Worm (Caenorhabditis elegans): ENCODE data around the gene fbxa-56.

fbxa-56 gene

DNA sequence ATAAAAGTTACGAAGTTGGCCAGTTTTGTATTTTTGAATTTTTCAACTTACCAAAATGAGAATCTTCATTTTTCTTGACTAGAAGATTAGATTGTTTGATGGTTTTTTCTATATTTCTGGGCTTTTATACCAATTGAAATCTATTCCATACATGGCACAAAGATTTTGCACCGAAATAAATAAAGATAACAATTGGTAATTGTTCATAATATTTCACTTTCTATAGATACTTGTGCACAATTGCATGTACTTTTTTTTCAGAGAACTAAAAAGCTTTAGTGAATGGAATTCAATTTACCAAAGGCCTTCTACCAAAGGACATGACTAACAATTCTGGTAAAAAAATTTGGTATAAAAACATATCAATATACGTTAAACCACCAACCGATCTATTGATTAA lies 16.7 kb upstream of the fbxa-56 start, which contains the start of the genes T12B5.15 and T12B5.14:
T12B5.15 (minus strand) TSS at position 101 of the 400 bp plus-strand sequence.
T12B5.14 (plus strand) TSS at position 321 of the 400 bp plus-strand sequence.
- TF ChIP-seq pqm-1 (tag; optimal IDR thresholded peaks at IDR 0.05), result no peak
- no peak for TF ChIP-seq F49E8.2 (tag; optimal IDR thresholded peaks at IDR 0.05; ENCODE audit: borderline replicate concordance)
- TF ChIP-seq mdt-29 (GFP tag; IDR thresholded peaks at IDR 0.05), result no peak
- no peak for TF ChIP-seq dve-1 (tag; optimal IDR thresholded peaks at IDR 0.05; ENCODE audit: insufficient read depth)
- no peak for TF ChIP-seq nhr-6 (tag; optimal IDR thresholded peaks at IDR 0.05)
- TF ChIP-seq aly-2 (tag; optimal IDR thresholded peaks at IDR 0.05), result no peak
- no peak for TF ChIP-seq nhr-48 (tag; optimal IDR thresholded peaks at IDR 0.05)
- no peak for TF ChIP-seq tra-1 (GFP tag; IDR thresholded peaks at IDR 0.05)
- TF ChIP-seq D1046.2 (GFP tag; IDR thresholded peaks at IDR 0.05), result no peak
- TF ChIP-seq gei-8 (GFP tag; optimal IDR thresholded peaks at IDR 0.05), result no peak
- TF ChIP-seq jun-1 (tag; optimal IDR thresholded peaks at IDR 0.05), result no peak
- TF ChIP-seq F44E2.7 (GFP tag; IDR thresholded peaks at IDR 0.05), result no peak
- no peak for TF ChIP-seq lin-29 (GFP tag; IDR thresholded peaks at IDR 0.05)
- no peak for TF ChIP-seq Y105C5A.15 (GFP tag; IDR thresholded peaks at IDR 0.05)
- no peak for TF ChIP-seq madf-5 (GFP tag; IDR thresholded peaks at IDR 0.05)
- TF ChIP-seq hlh-11 (tag; optimal IDR thresholded peaks at IDR 0.05), result no peak
- no peak for TF ChIP-seq hlh-30 (tag; optimal IDR thresholded peaks at IDR 0.05; ENCODE audit: insufficient read depth)
- TF ChIP-seq F26F4.8 (GFP tag; conservative IDR thresholded peaks at IDR 0.05), result no peak
- no peak for TF ChIP-seq sdz-12 (GFP tag; optimal IDR thresholded peaks at IDR 0.05)
- TF ChIP-seq lin-39 (tag; optimal IDR thresholded peaks at IDR 0.05), result no peak

DNA sequence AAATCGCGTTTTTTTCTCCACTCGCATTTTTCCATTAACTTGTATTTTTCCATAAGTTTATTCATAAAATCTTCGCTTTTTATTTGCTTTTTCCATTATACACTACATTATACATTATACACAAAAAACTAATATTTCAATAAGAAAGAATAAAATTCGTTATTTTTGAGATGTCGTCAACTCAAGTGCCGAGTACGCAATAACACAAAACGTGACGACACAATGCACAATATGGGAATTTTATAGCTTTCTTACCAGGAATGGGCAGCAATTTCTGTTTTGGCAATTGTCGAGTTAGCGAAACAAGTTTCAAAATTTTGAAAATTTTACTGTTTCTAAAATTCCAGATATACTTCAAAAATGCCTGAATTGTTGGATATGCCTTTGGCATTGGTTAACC lies 14.3 kb upstream of the fbxa-56 start, which contains the start of gene fbxa-10:
fbxa-10 (plus strand) TSS at position 207 of the 400 bp plus-strand sequence.
- no peak for TF ChIP-seq cey-2 (tag; optimal IDR thresholded peaks at IDR 0.05; ENCODE audit: borderline replicate concordance, insufficient read depth)
- no peak for TF ChIP-seq nhr-237 (tag; optimal IDR thresholded peaks at IDR 0.05)
- no peak for TF ChIP-seq ZK337.2 (GFP tag; IDR thresholded peaks at IDR 0.05)
- TF ChIP-seq lin-1 (GFP tag; IDR thresholded peaks at IDR 0.05), result no peak
- TF ChIP-seq hif-1 (tag; optimal IDR thresholded peaks at IDR 0.05), result no peak
- TF ChIP-seq spr-3 (GFP tag; optimal IDR thresholded peaks at IDR 0.05), result no peak
- no peak for TF ChIP-seq zip-2 (tag; optimal IDR thresholded peaks at IDR 0.05)
- no peak for TF ChIP-seq ceh-44 (GFP tag; IDR thresholded peaks at IDR 0.05)

DNA sequence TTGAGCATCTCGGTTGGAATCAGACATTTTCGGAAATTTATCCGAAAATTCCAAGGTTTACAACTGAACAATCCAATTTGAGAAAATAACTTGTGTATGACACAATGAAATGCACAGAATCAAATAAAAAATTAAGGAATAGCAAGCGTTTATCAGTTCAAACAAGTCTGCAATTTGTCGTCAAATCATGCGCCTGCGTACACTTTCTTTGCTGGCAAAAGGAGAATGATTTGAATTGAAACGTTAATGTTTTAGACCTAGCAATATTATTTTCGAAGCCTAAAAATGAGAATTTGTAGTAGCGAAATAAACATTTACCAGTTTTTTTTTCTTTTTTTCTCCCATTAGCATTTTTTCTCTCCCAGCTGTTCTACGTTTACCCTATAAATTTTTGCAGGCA lies 12.6 kb upstream of the fbxa-56 start, which contains the start of the genes fbxa-67 and fbxa-11:
fbxa-67 (minus strand) TSS at position 199 of the 400 bp plus-strand sequence.
fbxa-11 (plus strand) TSS at position 398 of the 400 bp plus-strand sequence.
- TF ChIP-seq dve-1 (tag; optimal IDR thresholded peaks at IDR 0.05; ENCODE audit: insufficient read depth) (peak; percentile 21), T20F7.1 (GFP tag; optimal IDR thresholded peaks at IDR 0.05) (peak; percentile 25), Y105C5A.15 (GFP tag; IDR thresholded peaks at IDR 0.05) (no peak), D1046.2 (GFP tag; IDR thresholded peaks at IDR 0.05) (no peak), zfp-3 (GFP tag; conservative IDR thresholded peaks at IDR 0.05) (no peak), dpl-1 (GFP tag; optimal IDR thresholded peaks at IDR 0.05) (peak; percentile 51)

DNA sequence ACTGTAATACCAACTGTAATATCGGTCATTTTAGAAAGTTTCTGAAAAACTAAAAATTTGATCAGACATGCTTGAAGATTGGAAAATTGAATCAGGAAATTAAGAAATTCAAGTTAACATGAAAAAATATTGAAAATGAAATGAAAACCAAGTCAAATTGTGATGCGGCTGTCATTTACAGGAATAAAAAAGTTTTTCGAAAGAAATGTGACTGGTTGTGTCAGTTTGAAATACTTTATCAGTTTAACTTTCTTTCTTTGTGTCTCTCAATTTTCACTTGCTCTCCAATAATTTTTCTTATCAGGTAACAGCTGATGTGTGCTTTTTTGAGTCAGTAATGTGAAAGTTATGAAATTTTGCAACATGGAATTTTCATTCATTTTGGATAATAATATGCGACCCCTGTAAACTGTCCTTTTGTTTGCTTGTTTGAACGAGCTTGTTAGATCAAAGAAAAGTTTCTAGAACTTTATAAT lies 8.4 kb upstream of the fbxa-56 start, which contains the start of gene fbxa-60:
fbxa-60 (minus strand) TSS at position 51 of the 476 bp plus-strand sequence.
- TF ChIP-seq attf-4 (tag; optimal IDR thresholded peaks at IDR 0.05), result no peak
- no peak for TF ChIP-seq ceh-28 (tag; optimal IDR thresholded peaks at IDR 0.05)
- peak; percentile 54 for TF ChIP-seq T20F7.1 (GFP tag; optimal IDR thresholded peaks at IDR 0.05)
- TF ChIP-seq F26F4.8 (GFP tag; conservative IDR thresholded peaks at IDR 0.05), result no peak
- no peak for TF ChIP-seq tag-97 (GFP tag; IDR thresholded peaks at IDR 0.05)
- TF ChIP-seq snpc-4 (tag; optimal IDR thresholded peaks at IDR 0.05), result no peak
- peak; percentile 82 for TF ChIP-seq hlh-11 (tag; optimal IDR thresholded peaks at IDR 0.05)
- TF ChIP-seq T26A8.4 (GFP tag; IDR thresholded peaks at IDR 0.05), result no peak
- TF ChIP-seq madf-9 (GFP tag; conservative IDR thresholded peaks at IDR 0.05), result no peak
- TF ChIP-seq dmd-8 (GFP tag; IDR thresholded peaks at IDR 0.05), result no peak
- no peak for TF ChIP-seq F37D6.2 (tag; optimal IDR thresholded peaks at IDR 0.05)
- TF ChIP-seq ceh-32 (tag; optimal IDR thresholded peaks at IDR 0.05; ENCODE audit: poor library complexity), result no peak
- TF ChIP-seq mxl-2 (GFP tag; conservative IDR thresholded peaks at IDR 0.05), result no peak
- TF ChIP-seq Y48G9A.11 (GFP tag; IDR thresholded peaks at IDR 0.05), result no peak
- no peak for TF ChIP-seq unc-39 (tag; optimal IDR thresholded peaks at IDR 0.05)
- no peak for TF ChIP-seq D1046.2 (GFP tag; IDR thresholded peaks at IDR 0.05)
- no peak for TF ChIP-seq lin-38 (GFP tag; IDR thresholded peaks at IDR 0.05)
- TF ChIP-seq fkh-10 (GFP tag; optimal IDR thresholded peaks at IDR 0.05), result no peak
- TF ChIP-seq gei-8 (GFP tag; optimal IDR thresholded peaks at IDR 0.05), result no peak
- TF ChIP-seq egl-27 (tag; optimal IDR thresholded peaks at IDR 0.05), result no peak

Data from whole organism, L4 larva.